Fruit fly (Drosophila melanogaster) whole organism, prepupa: ENCODE results near the gene Datp.

Experiments
- Blimp-1 ChIP-seq: fragments of 200-800 bp; sonication (Bioruptor generic); optimal IDR thresholded peaks from 3 replicates; lab custom pipeline; 2017; ENCODE audit warnings: missing biosample characterization, missing genetic modification characterization, mild to moderate bottlenecking, moderate library complexity, missing genetic modification reagents
- CG10631 ChIP-seq: fragments of 200-800 bp; sonication (Bioruptor generic); optimal IDR thresholded peaks from 2 replicates; lab custom pipeline; 2016; ENCODE audit warnings: missing biosample characterization, missing genetic modification characterization
- CG11294 ChIP-seq: fragments of 200-800 bp; sonication (Bioruptor generic); IDR thresholded peaks from 2 replicates; pipeline ENCODE4 v1.3.6; 2022; ENCODE audit warnings: missing biosample characterization, missing genetic modification characterization
- CG1621 ChIP-seq: fragments of 200-800 bp; sonication (Bioruptor generic); optimal IDR thresholded peaks from 3 replicates; lab custom pipeline; 2018; ENCODE audit warnings: missing biosample characterization, mild to moderate bottlenecking, missing genetic modification characterization
- CG3032 ChIP-seq: fragments of 200-800 bp; optimal IDR thresholded peaks from 2 replicates; lab custom pipeline; 2019; ENCODE audit warnings: missing biosample characterization, mild to moderate bottlenecking, missing genetic modification characterization, moderate library complexity
- CG31627 ChIP-seq: fragments of 200-800 bp; sonication (Bioruptor generic); optimal IDR thresholded peaks from 3 replicates; lab custom pipeline; 2016; ENCODE audit warnings: missing biosample characterization, missing genetic modification characterization
- CG32006 ChIP-seq: fragments of 200-800 bp; sonication (Bioruptor generic); optimal IDR thresholded peaks from 3 replicates; lab custom pipeline; 2017; ENCODE audit warnings: missing biosample characterization, mild to moderate bottlenecking, missing genetic modification characterization
- CG34406 ChIP-seq: fragments of 200-800 bp; sonication (Bioruptor generic); optimal IDR thresholded peaks from 3 replicates; lab custom pipeline; 2016; ENCODE audit warnings: missing biosample characterization, missing genetic modification characterization
- CG3919 ChIP-seq: fragments of 200-800 bp; sonication (Bioruptor generic); optimal IDR thresholded peaks from 3 replicates; lab custom pipeline; 2016; ENCODE audit warnings: missing biosample characterization, missing genetic modification characterization
- CG6792 ChIP-seq: fragments of 200-800 bp; sonication (Bioruptor generic); optimal IDR thresholded peaks from 3 replicates; lab custom pipeline; 2016; ENCODE audit warnings: missing biosample characterization, missing genetic modification characterization
- CG6808 ChIP-seq: fragments of 200-800 bp; sonication (Bioruptor generic); optimal IDR thresholded peaks from 3 replicates; lab custom pipeline; 2017; ENCODE audit warnings: missing biosample characterization, missing genetic modification characterization, mild to moderate bottlenecking, moderate library complexity, missing genetic modification reagents
- CG6854 ChIP-seq: fragments of 200-800 bp; sonication (Bioruptor generic); optimal IDR thresholded peaks from 2 replicates; lab custom pipeline; 2017; ENCODE audit warnings: missing biosample characterization, mild to moderate bottlenecking, missing genetic modification characterization
- CG7368 ChIP-seq: fragments of 200-800 bp; sonication (Bioruptor generic); optimal IDR thresholded peaks from 3 replicates; lab custom pipeline; 2016; ENCODE audit warnings: missing biosample characterization, missing genetic modification characterization
- CG8119 ChIP-seq: fragments of 200-800 bp; sonication (Bioruptor generic); IDR thresholded peaks from 3 replicates; pipeline ENCODE4 v1.3.6; 2022; ENCODE audit warnings: missing biosample characterization, missing genetic modification characterization
- CG8319 ChIP-seq: fragments of 200-800 bp; sonication (Bioruptor generic); optimal IDR thresholded peaks from 3 replicates; lab custom pipeline; 2016; ENCODE audit warnings: missing biosample characterization, missing genetic modification characterization
- CG8632 ChIP-seq: fragments of 200-800 bp; sonication (Bioruptor generic); optimal IDR thresholded peaks from 3 replicates; lab custom pipeline; 2016; ENCODE audit warnings: missing biosample characterization, missing genetic modification characterization
- CG9139 ChIP-seq: fragments of 200-800 bp; sonication (Bioruptor generic); optimal IDR thresholded peaks from 3 replicates; lab custom pipeline; 2017; ENCODE audit warnings: missing biosample characterization, mild to moderate bottlenecking, missing genetic modification characterization
- Eip75B ChIP-seq: fragments of 200-800 bp; sonication (Bioruptor generic); optimal IDR thresholded peaks from 3 replicates; lab custom pipeline; 2016; ENCODE audit warnings: missing biosample characterization, missing genetic modification characterization
- Eip78C ChIP-seq: fragments of 200-800 bp; sonication (Bioruptor generic); peaks from one replicate; lab custom pipeline; 2016; ENCODE audit warnings: missing biosample characterization, missing genetic modification characterization
- Eip93F ChIP-seq: fragments of 200-800 bp; sonication (Bioruptor generic); optimal IDR thresholded peaks from 2 replicates; lab custom pipeline; 2016; ENCODE audit warnings: missing biosample characterization, mild to moderate bottlenecking, missing genetic modification characterization
- Ets21C ChIP-seq: fragments of 200-800 bp; sonication (Bioruptor generic); optimal IDR thresholded peaks from 3 replicates; lab custom pipeline; 2016; ENCODE audit warnings: missing biosample characterization, missing genetic modification characterization
- Ets96B ChIP-seq: fragments of 200-800 bp; optimal IDR thresholded peaks from 2 replicates; lab custom pipeline; 2019; ENCODE audit warnings: missing biosample characterization, mild to moderate bottlenecking, missing genetic modification characterization, moderate library complexity
- Gug ChIP-seq: fragments of 200-800 bp; sonication (Bioruptor generic); IDR thresholded peaks from 2 replicates; pipeline ENCODE4 v1.3.6; 2022; ENCODE audit warnings: missing biosample characterization, missing genetic modification characterization
- Hr38 ChIP-seq: sonication (Bioruptor generic); optimal IDR thresholded peaks from 2 replicates; lab custom pipeline; 2016; ENCODE audit warnings: missing biosample characterization, missing genetic modification characterization
- Hr39 ChIP-seq: fragments of 200-800 bp; sonication (Bioruptor generic); optimal IDR thresholded peaks from 2 replicates; lab custom pipeline; 2016; ENCODE audit warnings: missing biosample characterization, missing genetic modification characterization
- Lpt ChIP-seq: fragments of 200-800 bp; sonication (Bioruptor generic); optimal IDR thresholded peaks from 3 replicates; lab custom pipeline; 2016; ENCODE audit warnings: missing biosample characterization, missing genetic modification characterization
- Sox102F ChIP-seq: fragments of 200-800 bp; sonication (Bioruptor generic); optimal IDR thresholded peaks from 2 replicates; lab custom pipeline; 2016; ENCODE audit warnings: missing biosample characterization, mild to moderate bottlenecking, missing genetic modification characterization
- Sox14 ChIP-seq: fragments of 200-800 bp; sonication (Bioruptor generic); optimal IDR thresholded peaks from 3 replicates; lab custom pipeline; 2016; ENCODE audit warnings: missing biosample characterization, missing genetic modification characterization
- Sox15 ChIP-seq: fragments of 200-800 bp; sonication (Bioruptor generic); optimal IDR thresholded peaks from 3 replicates; lab custom pipeline; 2016; ENCODE audit warnings: missing biosample characterization, missing genetic modification characterization
- achi ChIP-seq: fragments of 200-800 bp; sonication (Bioruptor generic); optimal IDR thresholded peaks from 3 replicates; lab custom pipeline; 2016; ENCODE audit warnings: missing biosample characterization, missing genetic modification characterization
- cyc ChIP-seq: fragments of 200-800 bp; sonication (Bioruptor generic); optimal IDR thresholded peaks from 3 replicates; lab custom pipeline; 2016; ENCODE audit warnings: missing biosample characterization, missing genetic modification characterization
- dac ChIP-seq: fragments of 200-800 bp; sonication (Bioruptor generic); optimal IDR thresholded peaks from 2 replicates; lab custom pipeline; 2017; ENCODE audit warnings: missing biosample characterization, mild to moderate bottlenecking, missing genetic modification characterization
- dsx ChIP-seq: fragments of 200-800 bp; optimal IDR thresholded peaks from 3 replicates; lab custom pipeline; 2019; ENCODE audit warnings: missing biosample characterization, mild to moderate bottlenecking, missing genetic modification characterization, moderate library complexity; ENCODE audit not compliant: poor library complexity, severe bottlenecking
- eg ChIP-seq: fragments of 200-800 bp; sonication (Bioruptor generic); IDR thresholded peaks from 3 replicates; pipeline ENCODE4 v1.3.6; 2022; ENCODE audit warnings: missing biosample characterization, missing genetic modification characterization
- esn ChIP-seq: fragments of 200-800 bp; sonication (Bioruptor generic); optimal IDR thresholded peaks from 2 replicates; lab custom pipeline; 2016; ENCODE audit warnings: missing biosample characterization, mild to moderate bottlenecking, missing genetic modification characterization, moderate library complexity
- fd59A ChIP-seq: fragments of 200-800 bp; sonication (Bioruptor generic); optimal IDR thresholded peaks from 2 replicates; lab custom pipeline; 2017; ENCODE audit warnings: missing biosample characterization, mild to moderate bottlenecking, missing genetic modification characterization, missing genetic modification reagents
- fd85E ChIP-seq: fragments of 200-800 bp; sonication (Bioruptor generic); optimal IDR thresholded peaks from 3 replicates; lab custom pipeline; 2016; ENCODE audit warnings: missing biosample characterization, missing genetic modification characterization
- fkh ChIP-seq: fragments of 200-800 bp; sonication (Bioruptor generic); optimal IDR thresholded peaks from 3 replicates; lab custom pipeline; 2017; ENCODE audit warnings: missing biosample characterization, mild to moderate bottlenecking, missing genetic modification characterization, moderate library complexity
- lz ChIP-seq: fragments of 200-800 bp; sonication (Bioruptor generic); optimal IDR thresholded peaks from 3 replicates; lab custom pipeline; 2016; ENCODE audit warnings: missing biosample characterization, missing genetic modification characterization
- pdm3 ChIP-seq: fragments of 200-800 bp; sonication (Bioruptor generic); optimal IDR thresholded peaks from 3 replicates; lab custom pipeline; 2016; ENCODE audit warnings: missing biosample characterization, missing genetic modification characterization
- salr ChIP-seq, 2 experiments: fragments of 200-800 bp; sonication (Bioruptor generic); optimal IDR thresholded peaks; 3 replicates each; lab custom pipeline; 2016 to 2018; ENCODE audit warnings: missing biosample characterization in 2 of 2, missing genetic modification characterization in 2 of 2, mild to moderate bottlenecking in 1 of 2
- ss ChIP-seq, 2 experiments: fragments of 200-800 bp; sonication (Bioruptor generic); optimal IDR thresholded peaks; 2 replicates in 1 of 2; 3 replicates in 1 of 2; lab custom pipeline; 2017 to 2018; ENCODE audit warnings: mild to moderate bottlenecking in 2 of 2, missing biosample characterization in 2 of 2, missing genetic modification characterization in 2 of 2, moderate library complexity in 1 of 2
- svp ChIP-seq: fragments of 200-800 bp; sonication (Bioruptor generic); peaks from one replicate; lab custom pipeline; 2016; ENCODE audit warnings: missing biosample characterization, missing genetic modification characterization
- topi ChIP-seq: fragments of 200-800 bp; sonication (Bioruptor generic); optimal IDR thresholded peaks from 3 replicates; lab custom pipeline; 2016; ENCODE audit warnings: missing biosample characterization, missing genetic modification characterization
- vri ChIP-seq: fragments of 200-800 bp; sonication (Bioruptor generic); optimal IDR thresholded peaks from 3 replicates; lab custom pipeline; 2016; ENCODE audit warnings: missing biosample characterization, mild to moderate bottlenecking, missing genetic modification characterization

The Datp gene

dm6 chr2L:9956993-9957652 lies 18.5 kb upstream of the Datp start, which contains the start of the genes CG4658 and CG5846 (continued):
- TF ChIP-seq esn (peak; percentile 97), cyc (GFP tag; lab: Kevin White, UChicago) (peak; percentile 92), Sox14 (GFP tag; lab: Kevin White, UChicago) (peak; percentile 93), Hr38 (GFP tag; lab: Kevin White, UChicago) (no peak), Ets21C (peak; percentile 86), Sox102F (GFP tag; lab: Kevin White, UChicago) (peak; percentile 90), CG3032 (tag; lab: Kevin White, UChicago) (peak; percentile 92), Eip93F (GFP tag; lab: Kevin White, UChicago) (no peak), Hr39 (GFP tag; lab: Kevin White, UChicago) (peak; percentile 90), fd59A (peak; percentile 74), Gug (GFP tag; lab: Robert Waterston, UW) (peak; percentile 93), CG9139 (GFP tag; lab: Kevin White, UChicago) (no peak)

DNA sequence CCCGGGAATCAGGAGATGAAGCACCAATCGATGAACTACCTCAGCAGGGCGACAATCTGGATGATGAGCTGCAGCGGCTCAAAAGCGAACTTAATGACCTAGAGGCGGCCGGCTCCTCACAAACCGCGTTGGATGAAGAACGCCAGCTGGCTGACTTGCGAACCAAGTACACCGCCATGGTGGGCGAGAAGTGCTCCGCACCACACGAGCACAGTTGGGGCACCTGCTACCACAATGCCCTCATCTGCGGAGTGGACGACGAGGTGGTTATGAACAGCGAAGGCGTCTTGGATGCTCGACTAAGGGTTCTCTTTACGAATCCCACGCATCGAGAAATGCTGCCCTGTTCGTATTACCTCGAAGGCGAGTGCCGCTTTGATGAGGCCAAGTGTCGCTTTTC lies 16.1 kb upstream of the Datp start:
- TF ChIP-seq Hr39 (GFP tag; lab: Kevin White, UChicago), result no peak
- TF ChIP-seq pdm3 (GFP tag; lab: Kevin White, UChicago), result no peak
- TF ChIP-seq topi (GFP tag; lab: Kevin White, UChicago), result no peak

DNA sequence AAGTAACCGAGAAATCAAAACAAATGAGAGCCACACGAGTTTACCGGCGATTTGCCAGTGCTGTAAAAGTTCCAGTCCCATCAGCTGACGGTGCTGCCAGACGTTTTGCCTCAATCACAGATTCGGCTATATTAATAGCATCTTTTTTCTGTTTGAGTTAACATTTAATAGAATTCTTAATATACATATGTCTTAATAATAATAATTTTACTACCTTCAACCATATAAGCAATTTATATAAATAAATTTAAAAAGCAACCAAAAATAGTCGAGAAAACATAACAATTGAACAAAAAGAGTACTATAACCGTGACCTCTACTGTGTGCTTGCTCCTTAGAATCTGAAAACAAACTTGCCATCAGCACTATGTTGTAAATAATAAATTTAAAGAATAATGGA lies 15.5 kb upstream of the Datp start, which contains the start of the genes CG13126 and CG4709:
TSS of gene CG13126 (minus strand) at position 63 of the 400 bp plus-strand sequence.
TSS of gene CG4709 (plus strand) at position 207 of the 400 bp plus-strand sequence.
- peak; percentile 67 for TF ChIP-seq fkh (GFP tag; lab: Kevin White, UChicago)
- TF ChIP-seq CG3919 (GFP tag; lab: Kevin White, UChicago), result peak; percentile 94
- peak; percentile 59 for TF ChIP-seq fd59A
- peak; percentile 94 for TF ChIP-seq CG8119
- peak; percentile 65 for TF ChIP-seq CG1621
- TF ChIP-seq Eip75B (GFP tag; lab: Kevin White, UChicago), result peak; percentile 78
- TF ChIP-seq achi (GFP tag; lab: Kevin White, UChicago), result peak; percentile 90
- peak; percentile 64 for TF ChIP-seq Hr39 (GFP tag; lab: Kevin White, UChicago)
- TF ChIP-seq eg (GFP tag; lab: Robert Waterston, UW), result peak; percentile 94
- TF ChIP-seq Lpt, result peak; percentile 82
- TF ChIP-seq CG11294 (GFP tag; lab: Robert Waterston, UW), result peak; percentile 82
- TF ChIP-seq CG10631 (GFP tag; lab: Kevin White, UChicago), result peak; percentile 93
- TF ChIP-seq dsx (GFP tag; lab: Kevin White, UChicago), result peak; percentile 96
- peak; percentile 96 for TF ChIP-seq CG3032 (tag; lab: Kevin White, UChicago)
- peak; percentile 74 for TF ChIP-seq Sox14 (GFP tag; lab: Kevin White, UChicago)
- TF ChIP-seq Ets96B (tag; lab: Kevin White, UChicago), result peak; percentile 95
- TF ChIP-seq CG8632 (GFP tag; lab: Kevin White, UChicago), result peak; percentile 85
- peak; percentile 65 for TF ChIP-seq Eip93F (GFP tag; lab: Kevin White, UChicago)
- TF ChIP-seq dac (GFP tag; lab: Kevin White, UChicago), result peak; percentile 65
- peak; percentile 84 for TF ChIP-seq CG9139 (GFP tag; lab: Kevin White, UChicago)
- peak; percentile 92 for TF ChIP-seq Gug (GFP tag; lab: Robert Waterston, UW)
- peak; percentile 67 for TF ChIP-seq fd85E (GFP tag; lab: Kevin White, UChicago)
- TF ChIP-seq lz (GFP tag; lab: Kevin White, UChicago), result peak; percentile 74
- peak; percentile 90 for TF ChIP-seq CG32006 (GFP tag; lab: Kevin White, UChicago)
- TF ChIP-seq Eip78C (GFP tag; lab: Kevin White, UChicago), result peak; percentile 96
- peak; percentile 86 for TF ChIP-seq CG8319 (GFP tag; lab: Kevin White, UChicago)
- TF ChIP-seq CG31627, result peak; percentile 65
- TF ChIP-seq Sox102F (GFP tag; lab: Kevin White, UChicago), result peak; percentile 85
- peak; percentile 92 for TF ChIP-seq svp (GFP tag; lab: Kevin White, UChicago)
- TF ChIP-seq CG6854 (GFP tag; lab: Kevin White, UChicago), result peak; percentile 79
- peak; percentile 61 to 75 for TF ChIP-seq salr (GFP tag; optimal IDR thresholded peaks at IDR 0.05; lab: Kevin White, UChicago)
- peak; percentile 88 for TF ChIP-seq CG7368 (GFP tag; lab: Kevin White, UChicago)
- peak; percentile 88 for TF ChIP-seq CG34406 (GFP tag; lab: Kevin White, UChicago)
- TF ChIP-seq Hr38 (GFP tag; lab: Kevin White, UChicago), result no peak
- peak; percentile 79 for TF ChIP-seq Blimp-1
- TF ChIP-seq CG6808, result peak; percentile 87
- peak; percentile 83 for TF ChIP-seq pdm3 (GFP tag; lab: Kevin White, UChicago)
- TF ChIP-seq CG6792 (GFP tag; lab: Kevin White, UChicago), result peak; percentile 86
- peak; percentile 59 for TF ChIP-seq Sox15 (GFP tag; lab: Kevin White, UChicago)
- TF ChIP-seq vri, result peak; percentile 87
- TF ChIP-seq ss (GFP tag; optimal IDR thresholded peaks at IDR 0.05; lab: Kevin White, UChicago), result peak; percentile 86 to 89
